Fruit fly (Drosophila melanogaster) whole organism, embryonic: ENCODE data around the gene CG6652.

ENCODE experiments used
- CG10462 ChIP-seq: fragments of 200-800 bp; sonication (Bioruptor generic); optimal IDR thresholded peaks from 2 replicates; lab custom pipeline; 2016; ENCODE audit warnings: missing biosample characterization, missing genetic modification characterization
- CG10565 ChIP-seq: fragments of 200-800 bp; sonication (Bioruptor generic); optimal IDR thresholded peaks from 3 replicates; lab custom pipeline; 2016; ENCODE audit warnings: missing biosample characterization, mild to moderate bottlenecking, missing genetic modification characterization
- CG10654 ChIP-seq: fragments of 200-800 bp; sonication (Bioruptor generic); optimal IDR thresholded peaks from 2 replicates; lab custom pipeline; 2016; ENCODE audit warnings: missing biosample characterization, missing genetic modification characterization
- CG13287 ChIP-seq: fragments of 200-800 bp; sonication (Bioruptor generic); IDR thresholded peaks from 2 replicates; pipeline ENCODE4 v1.3.6; 2022; ENCODE audit warnings: missing biosample characterization, missing genetic modification characterization; ENCODE audit not compliant: partially characterized antibody
- CG15601 ChIP-seq: fragments of 200-800 bp; sonication (Bioruptor generic); optimal IDR thresholded peaks from 3 replicates; lab custom pipeline; 2019; ENCODE audit warnings: missing biosample characterization, mild to moderate bottlenecking, missing genetic modification characterization, moderate library complexity
- CG16813 ChIP-seq: fragments of 200-800 bp; sonication (Bioruptor generic); IDR thresholded peaks from 3 replicates; pipeline ENCODE4 v1.3.6; 2022; ENCODE audit warnings: missing biosample characterization, missing genetic modification characterization; ENCODE audit not compliant: partially characterized antibody
- CG16815 ChIP-seq: fragments of 200-800 bp; sonication (Bioruptor generic); optimal IDR thresholded peaks from 3 replicates; lab custom pipeline; 2017; ENCODE audit warnings: missing biosample characterization, mild to moderate bottlenecking, missing genetic modification characterization
- CG17186 ChIP-seq: fragments of 200-800 bp; sonication (Bioruptor generic); optimal IDR thresholded peaks from 3 replicates; lab custom pipeline; 2017; ENCODE audit warnings: missing biosample characterization, missing genetic modification reagents, missing genetic modification characterization
- CG2116 ChIP-seq: fragments of 200-800 bp; sonication (Bioruptor generic); optimal IDR thresholded peaks from 3 replicates; lab custom pipeline; 2018; ENCODE audit warnings: missing biosample characterization, mild to moderate bottlenecking, missing genetic modification characterization
- CG2202 ChIP-seq: fragments of 200-800 bp; sonication (Bioruptor generic); optimal IDR thresholded peaks from 2 replicates; lab custom pipeline; 2018; ENCODE audit warnings: missing biosample characterization, mild to moderate bottlenecking, missing genetic modification characterization
- CG2875 ChIP-seq: fragments of 200-800 bp; sonication (Bioruptor generic); optimal IDR thresholded peaks from 2 replicates; lab custom pipeline; 2017; ENCODE audit warnings: missing biosample characterization, mild to moderate bottlenecking, missing genetic modification characterization, missing genetic modification reagents
- CG32772 ChIP-seq: fragments of 200-800 bp; sonication (Bioruptor generic); IDR thresholded peaks from 2 replicates; pipeline ENCODE4 v1.3.6; 2022; ENCODE audit warnings: missing biosample characterization, missing genetic modification characterization
- CG3838 ChIP-seq: fragments of 200-800 bp; sonication (Bioruptor generic); optimal IDR thresholded peaks from 3 replicates; lab custom pipeline; 2016; ENCODE audit warnings: missing biosample characterization, missing genetic modification characterization
- CG3995 ChIP-seq: fragments of 200-800 bp; sonication (Bioruptor generic); optimal IDR thresholded peaks from 3 replicates; lab custom pipeline; 2016; ENCODE audit warnings: missing biosample characterization, missing genetic modification characterization
- CG4404 ChIP-seq: fragments of 200-800 bp; sonication (Bioruptor generic); IDR thresholded peaks from 2 replicates; pipeline ENCODE4 v1.3.6; 2022; ENCODE audit warnings: missing biosample characterization, missing genetic modification characterization
- CG5245 ChIP-seq: fragments of 200-800 bp; sonication (Bioruptor generic); optimal IDR thresholded peaks from 3 replicates; lab custom pipeline; 2016; ENCODE audit warnings: missing biosample characterization, missing genetic modification characterization
- CG7357 ChIP-seq: fragments of 200-800 bp; sonication (Bioruptor generic); IDR thresholded peaks from 3 replicates; pipeline ENCODE4 v1.3.6; 2022; ENCODE audit warnings: missing biosample characterization, missing genetic modification characterization
- CG7786 ChIP-seq: fragments of 200-800 bp; sonication (Bioruptor generic); optimal IDR thresholded peaks from 2 replicates; lab custom pipeline; 2016; ENCODE audit warnings: missing biosample characterization, missing genetic modification characterization
- CG8944 ChIP-seq: fragments of 200-800 bp; sonication (Bioruptor generic); optimal IDR thresholded peaks from 3 replicates; lab custom pipeline; 2016; ENCODE audit warnings: missing biosample characterization, missing genetic modification characterization
- Dad ChIP-seq: fragments of 200-800 bp; sonication (Bioruptor generic); optimal IDR thresholded peaks from 3 replicates; lab custom pipeline; 2016; ENCODE audit warnings: missing biosample characterization, missing genetic modification characterization
- HHEX ChIP-seq: fragments of 200-800 bp; sonication (Bioruptor generic); optimal IDR thresholded peaks from 3 replicates; lab custom pipeline; 2017; ENCODE audit warnings: missing biosample characterization, mild to moderate bottlenecking, missing genetic modification characterization, missing genetic modification reagents
- HLH54F ChIP-seq: fragments of 200-800 bp; sonication (Bioruptor generic); optimal IDR thresholded peaks from 3 replicates; lab custom pipeline; 2016; ENCODE audit warnings: missing biosample characterization, missing genetic modification characterization
- Hand ChIP-seq: fragments of 200-800 bp; sonication (Bioruptor generic); optimal IDR thresholded peaks from 2 replicates; lab custom pipeline; 2017; ENCODE audit warnings: mild to moderate bottlenecking, missing biosample characterization, missing genetic modification reagents, missing genetic modification characterization
- HmgZ ChIP-seq: fragments of 200-800 bp; sonication (Bioruptor generic); optimal IDR thresholded peaks from 2 replicates; lab custom pipeline; 2018; ENCODE audit warnings: missing biosample characterization, mild to moderate bottlenecking, missing genetic modification characterization
- NC2β ChIP-seq: fragments of 200-800 bp; sonication (Bioruptor generic); optimal IDR thresholded peaks from 2 replicates; lab custom pipeline; 2016; ENCODE audit warnings: missing biosample characterization, missing genetic modification characterization
- Neu2 ChIP-seq: fragments of 200-800 bp; sonication (Bioruptor generic); optimal IDR thresholded peaks from 3 replicates; lab custom pipeline; 2016; ENCODE audit warnings: missing biosample characterization, missing genetic modification characterization, borderline replicate concordance
- Sox102F ChIP-seq: fragments of 200-800 bp; sonication (Bioruptor generic); optimal IDR thresholded peaks from 2 replicates; lab custom pipeline; 2018; ENCODE audit warnings: missing biosample characterization, mild to moderate bottlenecking, missing genetic modification characterization, moderate library complexity
- Stat92E ChIP-seq, 3 experiments: fragments of >200 bp in 2 of 3; fragments of 200-800 bp in 1 of 3; sonication (Bioruptor generic) in 1 of 3; optimal IDR thresholded peaks; 2 replicates each; lab custom pipeline; 2017 to 2019; ENCODE audit warnings: missing biosample characterization in 3 of 3, missing genetic modification characterization in 3 of 3, mild to moderate bottlenecking in 1 of 3, moderate library complexity in 1 of 3
- TFAM ChIP-seq: fragments of 200-800 bp; sonication (Bioruptor generic); optimal IDR thresholded peaks from 2 replicates; lab custom pipeline; 2017; ENCODE audit warnings: missing biosample characterization, missing genetic modification characterization, inconsistent platforms
- YL-1 ChIP-seq: fragments of 200-800 bp; sonication (Bioruptor generic); optimal IDR thresholded peaks from 3 replicates; lab custom pipeline; 2017; ENCODE audit warnings: missing biosample characterization, mild to moderate bottlenecking, missing genetic modification characterization
- al ChIP-seq: fragments of 200-800 bp; sonication (Bioruptor generic); IDR thresholded peaks from 2 replicates; pipeline ENCODE4 v1.3.6; 2022; ENCODE audit warnings: missing biosample characterization, missing genetic modification characterization
- ap ChIP-seq: fragments of 200-800 bp; sonication (Bioruptor generic); IDR thresholded peaks from 2 replicates; pipeline ENCODE4 v1.3.6; 2022; ENCODE audit warnings: missing biosample characterization, missing genetic modification characterization
- bsh ChIP-seq, 2 experiments: fragments of 200-800 bp; sonication (Bioruptor generic); optimal IDR thresholded peaks; 2 replicates each; lab custom pipeline; 2017 to 2018; ENCODE audit warnings: mild to moderate bottlenecking in 2 of 2, missing biosample characterization in 2 of 2, missing genetic modification characterization in 2 of 2, moderate library complexity in 1 of 2
- btn ChIP-seq: fragments of 200-800 bp; sonication (Bioruptor generic); optimal IDR thresholded peaks from 2 replicates; lab custom pipeline; 2016; ENCODE audit warnings: missing biosample characterization, missing genetic modification characterization
- ftz-f1 ChIP-seq: fragments of 200-800 bp; sonication (Bioruptor generic); optimal IDR thresholded peaks from 2 replicates; lab custom pipeline; 2016; ENCODE audit warnings: missing biosample characterization, missing genetic modification characterization
- fu2 ChIP-seq: fragments of 200-800 bp; sonication (Bioruptor generic); optimal IDR thresholded peaks from 2 replicates; lab custom pipeline; 2016; ENCODE audit warnings: missing biosample characterization, missing genetic modification characterization
- hkb ChIP-seq, 2 experiments: fragments of 200-800 bp in 1 of 2; fragments of >200 bp in 1 of 2; sonication (Bioruptor generic) in 1 of 2; IDR thresholded peaks in 1 of 2; optimal IDR thresholded peaks in 1 of 2; 2 replicates each; pipeline versions ENCODE4 v1.3.6 to Lab custom; 2017 to 2022; ENCODE audit warnings: missing biosample characterization in 1 of 2, missing genetic modification characterization in 1 of 2
- lab ChIP-seq: fragments of 200-800 bp; sonication (Bioruptor generic); optimal IDR thresholded peaks from 3 replicates; lab custom pipeline; 2017; ENCODE audit warnings: missing biosample characterization, missing genetic modification characterization, mild to moderate bottlenecking, moderate library complexity, missing genetic modification reagents
- luna ChIP-seq: fragments of 200-800 bp; sonication (Bioruptor generic); optimal IDR thresholded peaks from 2 replicates; lab custom pipeline; 2016; ENCODE audit warnings: missing biosample characterization, missing genetic modification characterization
- maf-S ChIP-seq: fragments of 200-800 bp; sonication (Bioruptor generic); optimal IDR thresholded peaks from 2 replicates; lab custom pipeline; 2016; ENCODE audit warnings: missing biosample characterization, missing genetic modification characterization
- pita ChIP-seq: fragments of 200-800 bp; sonication (Bioruptor generic); optimal IDR thresholded peaks from 2 replicates; lab custom pipeline; 2017; ENCODE audit warnings: missing biosample characterization, mild to moderate bottlenecking, missing genetic modification characterization
- run ChIP-seq: fragments of 200-800 bp; sonication (Bioruptor generic); optimal IDR thresholded peaks from 3 replicates; lab custom pipeline; 2018; ENCODE audit warnings: missing biosample characterization, mild to moderate bottlenecking, missing genetic modification characterization
- slp2 ChIP-seq: fragments of 200-800 bp; sonication (Bioruptor generic); optimal IDR thresholded peaks from 2 replicates; lab custom pipeline; 2016; ENCODE audit warnings: missing biosample characterization, missing genetic modification characterization
- sqz ChIP-seq: fragments of 200-800 bp; sonication (Bioruptor generic); optimal IDR thresholded peaks from 3 replicates; lab custom pipeline; 2018; ENCODE audit warnings: missing biosample characterization, mild to moderate bottlenecking, missing genetic modification characterization
- toy ChIP-seq: fragments of 200-800 bp; sonication (Bioruptor generic); IDR thresholded peaks from 2 replicates; pipeline ENCODE4 v1.3.6; 2022; ENCODE audit warnings: missing biosample characterization, missing genetic modification characterization
- vfl ChIP-seq: fragments of 200-800 bp; sonication (Bioruptor generic); optimal IDR thresholded peaks from 2 replicates; lab custom pipeline; 2016; ENCODE audit warnings: missing biosample characterization, missing genetic modification characterization
- vnd ChIP-seq: fragments of 200-800 bp; sonication (Bioruptor generic); IDR thresholded peaks from 3 replicates; pipeline ENCODE4 v1.3.6; 2022; ENCODE audit warnings: missing biosample characterization, missing genetic modification characterization; ENCODE audit not compliant: partially characterized antibody

Gene CG6652

dm6 chr3L:16986062-16987013, 36.3 kb downstream of the CG6652 start (continued):
- TF ChIP-seq CG13287 (peak; percentile 19; the same call in 1 of the 2 replicates), CG2875 (no peak), CG5245 (GFP tag; lab: Kevin White, UChicago) (no peak), run (tag; lab: Kevin White, UChicago) (no peak), ap (GFP tag; lab: Robert Waterston, UW) (no peak), CG17186 (GFP tag; lab: Kevin White, UChicago) (no peak), pita (GFP tag; lab: Kevin White, UChicago) (no peak), TFAM (no peak), HLH54F (GFP tag; lab: Kevin White, UChicago) (no peak), CG16815 (GFP tag; lab: Kevin White, UChicago) (peak; percentile 27), CG10654 (GFP tag; lab: Kevin White, UChicago) (no peak), fu2 (GFP tag; lab: Kevin White, UChicago) (peak; percentile 31), al (GFP tag; lab: Robert Waterston, UW) (peak; percentile 49; the same call in 1 of the 2 replicates), hkb (optimal IDR thresholded peaks at IDR 0.05; lab: Kevin White, UChicago) (no peak), hkb (GFP tag; IDR thresholded peaks at IDR 0.05; lab: Robert Waterston, UW) (no peak; the same call in 1 of the 2 replicates), toy (no peak), CG2116 (GFP tag; lab: Kevin White, UChicago) (peak; percentile 9), Neu2 (GFP tag; lab: Kevin White, UChicago) (no peak), HmgZ (tag; lab: Kevin White, UChicago) (peak; percentile 7), CG3838 (GFP tag; lab: Kevin White, UChicago) (no peak), lab (GFP tag; lab: Kevin White, UChicago) (peak; percentile 51), CG32772 (GFP tag; lab: Robert Waterston, UW) (peak; percentile 29; the same call in 1 of the 2 replicates), CG16813 (GFP tag; lab: Robert Waterston, UW) (no peak), luna (GFP tag; lab: Kevin White, UChicago) (no peak), YL-1 (GFP tag; lab: Kevin White, UChicago) (no peak), CG4404 (GFP tag; lab: Robert Waterston, UW) (no peak), sqz (GFP tag; lab: Kevin White, UChicago) (no peak), vnd (no peak), Stat92E (GFP tag; optimal IDR thresholded peaks at IDR 0.05; lab: Kevin White, UChicago) (no peak), HHEX (GFP tag; lab: Kevin White, UChicago) (peak; percentile 5), maf-S (GFP tag; lab: Kevin White, UChicago) (no peak), ftz-f1 (GFP tag; lab: Kevin White, UChicago) (no peak), Hand (GFP tag; lab: Kevin White, UChicago) (no peak), CG10462 (GFP tag; lab: Kevin White, UChicago) (peak; percentile 18), Dad (GFP tag; lab: Kevin White, UChicago) (no peak), Sox102F (peak; percentile 60), slp2 (no peak), btn (no peak), vfl (no peak), CG3995 (GFP tag; lab: Kevin White, UChicago) (no peak), CG7357 (GFP tag; lab: Robert Waterston, UW) (peak; percentile 40; the same call in 1 of the 3 replicates), CG8944 (GFP tag; lab: Kevin White, UChicago) (peak; percentile 1), bsh (GFP tag; optimal IDR thresholded peaks at IDR 0.05; lab: Kevin White, UChicago) (peak; percentile 37 to 63), CG7786 (GFP tag; lab: Kevin White, UChicago) (peak; percentile 11), CG2202 (tag; lab: Kevin White, UChicago) (no peak), CG10565 (no peak), NC2β (GFP tag; lab: Kevin White, UChicago) (no peak), CG15601 (tag; lab: Kevin White, UChicago) (no peak)
